Worm (Caenorhabditis elegans) whole organism, young adult: ENCODE measurements around the gene K02E7.7.

Experiments
- F49E8.2 ChIP-seq: sonication (generic microtip); optimal IDR thresholded peaks from 3 replicates; lab custom pipeline; 2017; ENCODE audit warnings: missing genetic modification characterization, mild to moderate bottlenecking, missing compliant biosample characterization, antibody characterized with exemption, moderate library complexity; ENCODE audit not compliant: insufficient read depth
- ama-1 ChIP-seq, 3 experiments: fragments of 150-350 bp in 1 of 3; sonication (generic microtip) in 2 of 3; optimal IDR thresholded peaks; 2 replicates each; lab custom pipeline; 2014 to 2018; ENCODE audit warnings: missing biosample characterization in 2 of 3, missing genetic modification characterization in 2 of 3, missing genetic modification reagents in 2 of 3
- cebp-1 ChIP-seq, 2 experiments: fragments of 200-800 bp in 1 of 2; sonication (Bioruptor generic) in 1 of 2; sonication (generic microtip) in 1 of 2; IDR thresholded peaks in 1 of 2; optimal IDR thresholded peaks in 1 of 2; 2 replicates each; pipeline versions ENCODE4 v1.3.6 to Lab custom; 2017 to 2022; ENCODE audit warnings: missing compliant biosample characterization in 2 of 2, missing genetic modification characterization in 2 of 2, mild to moderate bottlenecking in 1 of 2, missing genetic modification reagents in 1 of 2, moderate library complexity in 1 of 2
- dpff-1 ChIP-seq: sonication (generic microtip); optimal IDR thresholded peaks from 2 replicates; lab custom pipeline; 2017; ENCODE audit warnings: mild to moderate bottlenecking, missing genetic modification characterization, missing compliant biosample characterization
- ets-4 ChIP-seq: fragments of 200-800 bp; sonication (Bioruptor generic); optimal IDR thresholded peaks from 2 replicates; lab custom pipeline; 2018; ENCODE audit warnings: mild to moderate bottlenecking, missing genetic modification characterization, missing compliant biosample characterization
- him-1 ChIP-seq: sonication (generic microtip); optimal IDR thresholded peaks from 2 replicates; lab custom pipeline; 2016; ENCODE audit warnings: missing genotype, missing genetic modification reagents, missing genetic modification characterization, missing compliant biosample characterization
- ztf-25 ChIP-seq: fragments of 200-800 bp; sonication (Bioruptor generic); IDR thresholded peaks from 2 replicates; pipeline ENCODE4 v1.3.6; 2022; ENCODE audit warnings: missing genetic modification reagents, missing genetic modification characterization, missing compliant biosample characterization

ce11 chrII:1026670-1027069 is 28.2 kb upstream of the K02E7.7 start, which contains the start of gene M01D1.12:
- TF ChIP-seq ets-4 (GFP tag; lab: Kevin White, UChicago) (no peak), F49E8.2 (tag; lab: Kevin White, UChicago) (no peak), ztf-25 (GFP tag; lab: Robert Waterston, UW) (no peak), cebp-1 (GFP tag; IDR thresholded peaks at IDR 0.05; lab: Robert Waterston, UW) (no peak), cebp-1 (tag; optimal IDR thresholded peaks at IDR 0.05; lab: Kevin White, UChicago) (no peak), him-1 (no peak), dpff-1 (tag; lab: Kevin White, UChicago) (no peak), ama-1 (optimal IDR thresholded peaks at IDR 0.05; lab: Kevin White, UChicago) (no peak), ama-1 (GFP tag; optimal IDR thresholded peaks at IDR 0.05; lab: Kevin White, UChicago) (no peak)
